Fruit fly (Drosophila melanogaster): ENCODE data around the gene Cdc23.
"Not testable (repeated sequence)": the region's sequence is repeated elsewhere in the genome, so short reads cannot be mapped to it uniquely, and the experiment has no call there.

- not testable (repeated sequence) for TF ChIP-seq CG12768, Crg-1 (GFP tag; optimal IDR thresholded peaks at IDR 0.05)
Measured at dm6 chr2L:20458975-20459374, at the start of gene Cdc23, which contains the start of gene CG18858.

Measured in whole organism, adult.